Fruit fly (Drosophila melanogaster) whole organism, pupa: Measurements from ENCODE around the gene Or9a.
A peak's percentile ranks its signal among the peaks of the same experiment; 100 is the strongest.

Experiments used
- CG13204 ChIP-seq: fragments of 200-800 bp; sonication (Bioruptor generic); optimal IDR thresholded peaks from 2 replicates; lab custom pipeline; 2018; ENCODE audit warnings: missing biosample characterization, mild to moderate bottlenecking, missing genetic modification characterization, moderate library complexity
- CG14655 ChIP-seq: fragments of 200-800 bp; sonication (Bioruptor generic); optimal IDR thresholded peaks from 3 replicates; lab custom pipeline; 2017; ENCODE audit warnings: mild to moderate bottlenecking, missing biosample characterization, missing genetic modification reagents, missing genetic modification characterization
- CG17806 ChIP-seq: fragments of 200-800 bp; sonication (Bioruptor generic); optimal IDR thresholded peaks from 2 replicates; lab custom pipeline; 2018; ENCODE audit warnings: missing biosample characterization, mild to moderate bottlenecking, missing genetic modification characterization, moderate library complexity
- CG34367 ChIP-seq: fragments of 200-800 bp; sonication (Bioruptor generic); optimal IDR thresholded peaks from 2 replicates; lab custom pipeline; 2018; ENCODE audit warnings: missing biosample characterization, mild to moderate bottlenecking, missing genetic modification characterization
- CG9948 ChIP-seq: fragments of 200-800 bp; sonication (Bioruptor generic); optimal IDR thresholded peaks from 2 replicates; lab custom pipeline; 2018; ENCODE audit warnings: missing biosample characterization, mild to moderate bottlenecking, missing genetic modification characterization, moderate library complexity
- EcR ChIP-seq: fragments of 200-800 bp; sonication (Bioruptor generic); optimal IDR thresholded peaks from 3 replicates; lab custom pipeline; 2019; ENCODE audit warnings: missing biosample characterization, missing genetic modification characterization, mild to moderate bottlenecking, moderate library complexity, missing genetic modification reagents
- Ets98B ChIP-seq: fragments of 200-800 bp; sonication (Bioruptor generic); IDR thresholded peaks from 2 replicates; pipeline ENCODE4 v1.3.6; 2022; ENCODE audit warnings: missing biosample characterization, missing genetic modification characterization
- Pif1B ChIP-seq: fragments of 200-800 bp; sonication (Bioruptor generic); optimal IDR thresholded peaks from 3 replicates; lab custom pipeline; 2016; ENCODE audit warnings: missing biosample characterization, missing genetic modification characterization
- Snoo ChIP-seq: fragments of 200-800 bp; sonication (Bioruptor generic); optimal IDR thresholded peaks from 3 replicates; lab custom pipeline; 2017; ENCODE audit warnings: missing biosample characterization, mild to moderate bottlenecking, missing genetic modification characterization, inconsistent platforms
- rn ChIP-seq: fragments of 200-800 bp; sonication (Bioruptor generic); IDR thresholded peaks from 2 replicates; pipeline ENCODE4 v1.3.6; 2022; ENCODE audit warnings: missing biosample characterization, missing genetic modification characterization

dm6 chrX:10461938-10462337 is 2.5 kb upstream of the Or9a start:
- no peak for TF ChIP-seq rn (GFP tag; lab: Robert Waterston, UW)
- no peak for TF ChIP-seq CG9948 (tag; lab: Kevin White, UChicago)
- no peak for TF ChIP-seq CG17806 (tag; lab: Kevin White, UChicago)
- TF ChIP-seq EcR (GFP tag; lab: Kevin White, UChicago) = no peak
- TF ChIP-seq Snoo = no peak
- TF ChIP-seq CG13204 (GFP tag; lab: Kevin White, UChicago) = no peak
- TF ChIP-seq Pif1B (GFP tag; lab: Kevin White, UChicago) = no peak
- no peak for TF ChIP-seq Ets98B (GFP tag; lab: Robert Waterston, UW)
- peak; percentile 2 for TF ChIP-seq CG34367 (tag; lab: Kevin White, UChicago)
- TF ChIP-seq CG14655 = no peak
